Fruit fly (Drosophila melanogaster) whole organism, pupa: ENCODE measurements around the gene ham.
A peak's percentile ranks its signal among the peaks of the same experiment; 100 is the strongest.

Experiments used
- CG10348 ChIP-seq: fragments of 200-800 bp; sonication (Bioruptor generic); IDR thresholded peaks from 2 replicates; pipeline ENCODE4 v1.3.6; 2022; ENCODE audit warnings: missing biosample characterization, missing genetic modification characterization
- CG12605 ChIP-seq: fragments of 200-800 bp; sonication (Bioruptor generic); IDR thresholded peaks from 2 replicates; pipeline ENCODE4 v1.3.6; 2022; ENCODE audit warnings: missing biosample characterization, missing genetic modification characterization
- CG13204 ChIP-seq: fragments of 200-800 bp; sonication (Bioruptor generic); optimal IDR thresholded peaks from 2 replicates; lab custom pipeline; 2018; ENCODE audit warnings: missing biosample characterization, mild to moderate bottlenecking, missing genetic modification characterization, moderate library complexity
- CG14655 ChIP-seq: fragments of 200-800 bp; sonication (Bioruptor generic); optimal IDR thresholded peaks from 3 replicates; lab custom pipeline; 2017; ENCODE audit warnings: mild to moderate bottlenecking, missing biosample characterization, missing genetic modification reagents, missing genetic modification characterization
- CG15710 ChIP-seq: fragments of 200-800 bp; sonication (Bioruptor generic); optimal IDR thresholded peaks from 2 replicates; lab custom pipeline; 2018; ENCODE audit warnings: missing biosample characterization, mild to moderate bottlenecking, missing genetic modification characterization, moderate library complexity
- CG17806 ChIP-seq: fragments of 200-800 bp; sonication (Bioruptor generic); optimal IDR thresholded peaks from 2 replicates; lab custom pipeline; 2018; ENCODE audit warnings: missing biosample characterization, mild to moderate bottlenecking, missing genetic modification characterization, moderate library complexity
- CG34367 ChIP-seq: fragments of 200-800 bp; sonication (Bioruptor generic); optimal IDR thresholded peaks from 2 replicates; lab custom pipeline; 2018; ENCODE audit warnings: missing biosample characterization, mild to moderate bottlenecking, missing genetic modification characterization
- CG4496 ChIP-seq: fragments of 200-800 bp; sonication (Bioruptor generic); IDR thresholded peaks from 3 replicates; pipeline ENCODE4 v1.3.6; 2022; ENCODE audit warnings: missing biosample characterization, missing genetic modification characterization
- CG8159 ChIP-seq: fragments of 200-800 bp; sonication (Bioruptor generic); optimal IDR thresholded peaks from 3 replicates; lab custom pipeline; 2018; ENCODE audit warnings: missing biosample characterization, mild to moderate bottlenecking, missing genetic modification characterization, moderate library complexity
- CG8301 ChIP-seq: fragments of 200-800 bp; sonication (Bioruptor generic); optimal IDR thresholded peaks from 2 replicates; lab custom pipeline; 2018; ENCODE audit warnings: missing biosample characterization, mild to moderate bottlenecking, missing genetic modification characterization
- CG9948 ChIP-seq: fragments of 200-800 bp; sonication (Bioruptor generic); optimal IDR thresholded peaks from 2 replicates; lab custom pipeline; 2018; ENCODE audit warnings: missing biosample characterization, mild to moderate bottlenecking, missing genetic modification characterization, moderate library complexity
- D1 ChIP-seq: fragments of 200-800 bp; sonication (Bioruptor generic); optimal IDR thresholded peaks from 2 replicates; lab custom pipeline; 2018; ENCODE audit warnings: missing biosample characterization, mild to moderate bottlenecking, missing genetic modification characterization, moderate library complexity
- EcR ChIP-seq: fragments of 200-800 bp; sonication (Bioruptor generic); optimal IDR thresholded peaks from 3 replicates; lab custom pipeline; 2019; ENCODE audit warnings: missing biosample characterization, missing genetic modification characterization, mild to moderate bottlenecking, moderate library complexity, missing genetic modification reagents
- Ets98B ChIP-seq: fragments of 200-800 bp; sonication (Bioruptor generic); IDR thresholded peaks from 2 replicates; pipeline ENCODE4 v1.3.6; 2022; ENCODE audit warnings: missing biosample characterization, missing genetic modification characterization
- Pif1A ChIP-seq: fragments of 200-800 bp; sonication (Bioruptor generic); optimal IDR thresholded peaks from 3 replicates; lab custom pipeline; 2016; ENCODE audit warnings: missing biosample characterization, missing genetic modification characterization
- Pif1B ChIP-seq: fragments of 200-800 bp; sonication (Bioruptor generic); optimal IDR thresholded peaks from 3 replicates; lab custom pipeline; 2016; ENCODE audit warnings: missing biosample characterization, missing genetic modification characterization
- Snoo ChIP-seq: fragments of 200-800 bp; sonication (Bioruptor generic); optimal IDR thresholded peaks from 3 replicates; lab custom pipeline; 2017; ENCODE audit warnings: missing biosample characterization, mild to moderate bottlenecking, missing genetic modification characterization, inconsistent platforms
- fd96Ca ChIP-seq: fragments of 200-800 bp; sonication (Bioruptor generic); IDR thresholded peaks from 3 replicates; pipeline ENCODE4 v1.3.6; 2022; ENCODE audit warnings: missing biosample characterization, missing genetic modification characterization
- rn ChIP-seq: fragments of 200-800 bp; sonication (Bioruptor generic); IDR thresholded peaks from 2 replicates; pipeline ENCODE4 v1.3.6; 2022; ENCODE audit warnings: missing biosample characterization, missing genetic modification characterization

ham gene

dm6 chr2L:18719583-18719982 is 73.1 kb downstream of the ham start:
- TF ChIP-seq CG12605 (GFP tag; lab: Robert Waterston, UW), result no peak
- TF ChIP-seq Snoo (tag; lab: Kevin White, UChicago), result no peak
- no peak for TF ChIP-seq rn (GFP tag; lab: Robert Waterston, UW)

dm6 chr2L:18717365-18718011 is 75.2 kb downstream of the ham start:
- TF ChIP-seq CG8159 (peak; percentile 39), Snoo (tag; lab: Kevin White, UChicago) (no peak), EcR (GFP tag; lab: Kevin White, UChicago) (no peak), CG14655 (no peak), fd96Ca (no peak; the same call in 2 of the 3 replicates), CG15710 (tag; lab: Kevin White, UChicago) (peak; percentile 19), Ets98B (GFP tag; lab: Robert Waterston, UW) (no peak), CG9948 (peak; percentile 47), CG8301 (tag; lab: Kevin White, UChicago) (peak; percentile 39), CG17806 (tag; lab: Kevin White, UChicago) (peak; percentile 60), CG13204 (GFP tag; lab: Kevin White, UChicago) (no peak), D1 (tag; lab: Kevin White, UChicago) (no peak), Pif1B (no peak), CG12605 (GFP tag; lab: Robert Waterston, UW) (no peak), CG34367 (tag; lab: Kevin White, UChicago) (no peak), CG4496 (GFP tag; lab: Robert Waterston, UW) (peak; percentile 38; the same call in 1 of the 3 replicates)
- TF ChIP-seq, all 21 proteins: peak for 6

dm6 chr2L:18714086-18714485 is 78.6 kb downstream of the ham start:
- TF ChIP-seq Snoo (tag; lab: Kevin White, UChicago), result no peak
- TF ChIP-seq D1 (tag; lab: Kevin White, UChicago), result no peak
- TF ChIP-seq rn (GFP tag; lab: Robert Waterston, UW), result no peak
- no peak for TF ChIP-seq Ets98B (GFP tag; lab: Robert Waterston, UW)
- no peak for TF ChIP-seq EcR (GFP tag; lab: Kevin White, UChicago)
- no peak for TF ChIP-seq fd96Ca
- no peak for TF ChIP-seq CG17806 (tag; lab: Kevin White, UChicago)
- TF ChIP-seq CG13204 (GFP tag; lab: Kevin White, UChicago), result no peak
- TF ChIP-seq, all 21 proteins: peak for 0

- no peak for TF ChIP-seq D1 (tag; lab: Kevin White, UChicago)
- no peak for TF ChIP-seq CG13204 (GFP tag; lab: Kevin White, UChicago)
- no peak for TF ChIP-seq Ets98B (GFP tag; lab: Robert Waterston, UW)
- no peak for TF ChIP-seq Pif1B
- TF ChIP-seq CG10348 (GFP tag; lab: Robert Waterston, UW), result no peak
- no peak for TF ChIP-seq CG8301 (tag; lab: Kevin White, UChicago)
- TF ChIP-seq CG34367 (tag; lab: Kevin White, UChicago), result no peak
- no peak for TF ChIP-seq CG8159
- no peak for TF ChIP-seq CG9948
- no peak for TF ChIP-seq CG17806 (tag; lab: Kevin White, UChicago)
- no peak for TF ChIP-seq Pif1A
- no peak for TF ChIP-seq rn (GFP tag; lab: Robert Waterston, UW)
- no peak for TF ChIP-seq Snoo (tag; lab: Kevin White, UChicago)
Observed at dm6 chr2L:18713686-18714085, 79.0 kb downstream of the ham start, which contains the start of gene Irk3. TSS of gene Irk3 (minus strand) at chr2L:18713748.
